Worm (Caenorhabditis elegans) whole organism, L2 larva: ENCODE results near the gene stc-1.

Experiments
- elt-3 ChIP-seq: sonication (generic microtip); optimal IDR thresholded peaks from 2 replicates; lab custom pipeline; 2017; ENCODE audit warnings: missing biosample characterization, missing genetic modification characterization
- snpc-4 ChIP-seq: fragments of 150-350 bp; optimal IDR thresholded peaks from 2 replicates; lab custom pipeline; 2014; ENCODE audit warnings: missing biosample characterization, missing genetic modification characterization
- zag-1 ChIP-seq: fragments of 150-350 bp; optimal IDR thresholded peaks from 2 replicates; lab custom pipeline; 2014; ENCODE audit warnings: missing biosample characterization, missing genetic modification characterization

ce11 chrII:8599214-8599613, 33.3 kb upstream of the stc-1 start, which contains the start of gene F28C6.5:
- no peak for TF ChIP-seq zag-1
- TF ChIP-seq snpc-4 (tag; lab: Kevin White, UChicago), result no peak
- TF ChIP-seq elt-3 (tag; lab: Kevin White, UChicago), result no peak
